Fruit fly (Drosophila melanogaster) whole organism, pupa: ENCODE measurements around the gene CG43618.
"Not testable (repeated sequence)": the region's sequence is repeated elsewhere in the genome, so short reads cannot be mapped to it uniquely, and the experiment has no call there.

Experiments used
- CG10348 ChIP-seq: fragments of 200-800 bp; sonication (Bioruptor generic); IDR thresholded peaks from 2 replicates; pipeline ENCODE4 v1.3.6; 2022; ENCODE audit warnings: missing biosample characterization, missing genetic modification characterization
- CG12605 ChIP-seq: fragments of 200-800 bp; sonication (Bioruptor generic); IDR thresholded peaks from 2 replicates; pipeline ENCODE4 v1.3.6; 2022; ENCODE audit warnings: missing biosample characterization, missing genetic modification characterization
- CG13204 ChIP-seq: fragments of 200-800 bp; sonication (Bioruptor generic); optimal IDR thresholded peaks from 2 replicates; lab custom pipeline; 2018; ENCODE audit warnings: missing biosample characterization, mild to moderate bottlenecking, missing genetic modification characterization, moderate library complexity
- CG14655 ChIP-seq: fragments of 200-800 bp; sonication (Bioruptor generic); optimal IDR thresholded peaks from 3 replicates; lab custom pipeline; 2017; ENCODE audit warnings: mild to moderate bottlenecking, missing biosample characterization, missing genetic modification reagents, missing genetic modification characterization
- CG15710 ChIP-seq: fragments of 200-800 bp; sonication (Bioruptor generic); optimal IDR thresholded peaks from 2 replicates; lab custom pipeline; 2018; ENCODE audit warnings: missing biosample characterization, mild to moderate bottlenecking, missing genetic modification characterization, moderate library complexity
- CG17806 ChIP-seq: fragments of 200-800 bp; sonication (Bioruptor generic); optimal IDR thresholded peaks from 2 replicates; lab custom pipeline; 2018; ENCODE audit warnings: missing biosample characterization, mild to moderate bottlenecking, missing genetic modification characterization, moderate library complexity
- CG32121 ChIP-seq: fragments of 200-800 bp; sonication (Bioruptor generic); IDR thresholded peaks from 2 replicates; pipeline ENCODE4 v1.3.6; 2022; ENCODE audit warnings: missing biosample characterization, missing genetic modification characterization
- CG34367 ChIP-seq: fragments of 200-800 bp; sonication (Bioruptor generic); optimal IDR thresholded peaks from 2 replicates; lab custom pipeline; 2018; ENCODE audit warnings: missing biosample characterization, mild to moderate bottlenecking, missing genetic modification characterization
- CG4496 ChIP-seq: fragments of 200-800 bp; sonication (Bioruptor generic); IDR thresholded peaks from 3 replicates; pipeline ENCODE4 v1.3.6; 2022; ENCODE audit warnings: missing biosample characterization, missing genetic modification characterization
- CG8159 ChIP-seq: fragments of 200-800 bp; sonication (Bioruptor generic); optimal IDR thresholded peaks from 3 replicates; lab custom pipeline; 2018; ENCODE audit warnings: missing biosample characterization, mild to moderate bottlenecking, missing genetic modification characterization, moderate library complexity
- CG8301 ChIP-seq: fragments of 200-800 bp; sonication (Bioruptor generic); optimal IDR thresholded peaks from 2 replicates; lab custom pipeline; 2018; ENCODE audit warnings: missing biosample characterization, mild to moderate bottlenecking, missing genetic modification characterization
- CG9948 ChIP-seq: fragments of 200-800 bp; sonication (Bioruptor generic); optimal IDR thresholded peaks from 2 replicates; lab custom pipeline; 2018; ENCODE audit warnings: missing biosample characterization, mild to moderate bottlenecking, missing genetic modification characterization, moderate library complexity
- D1 ChIP-seq: fragments of 200-800 bp; sonication (Bioruptor generic); optimal IDR thresholded peaks from 2 replicates; lab custom pipeline; 2018; ENCODE audit warnings: missing biosample characterization, mild to moderate bottlenecking, missing genetic modification characterization, moderate library complexity
- EcR ChIP-seq: fragments of 200-800 bp; sonication (Bioruptor generic); optimal IDR thresholded peaks from 3 replicates; lab custom pipeline; 2019; ENCODE audit warnings: missing biosample characterization, missing genetic modification characterization, mild to moderate bottlenecking, moderate library complexity, missing genetic modification reagents
- Ets98B ChIP-seq: fragments of 200-800 bp; sonication (Bioruptor generic); IDR thresholded peaks from 2 replicates; pipeline ENCODE4 v1.3.6; 2022; ENCODE audit warnings: missing biosample characterization, missing genetic modification characterization
- Pif1A ChIP-seq: fragments of 200-800 bp; sonication (Bioruptor generic); optimal IDR thresholded peaks from 3 replicates; lab custom pipeline; 2016; ENCODE audit warnings: missing biosample characterization, missing genetic modification characterization
- Pif1B ChIP-seq: fragments of 200-800 bp; sonication (Bioruptor generic); optimal IDR thresholded peaks from 3 replicates; lab custom pipeline; 2016; ENCODE audit warnings: missing biosample characterization, missing genetic modification characterization
- Snoo ChIP-seq: fragments of 200-800 bp; sonication (Bioruptor generic); optimal IDR thresholded peaks from 3 replicates; lab custom pipeline; 2017; ENCODE audit warnings: missing biosample characterization, mild to moderate bottlenecking, missing genetic modification characterization, inconsistent platforms
- fd96Ca ChIP-seq: fragments of 200-800 bp; sonication (Bioruptor generic); IDR thresholded peaks from 3 replicates; pipeline ENCODE4 v1.3.6; 2022; ENCODE audit warnings: missing biosample characterization, missing genetic modification characterization
- gl ChIP-seq: fragments of 200-800 bp; sonication (Bioruptor generic); optimal IDR thresholded peaks from 2 replicates; lab custom pipeline; 2018; ENCODE audit warnings: missing biosample characterization, mild to moderate bottlenecking, missing genetic modification characterization
- rn ChIP-seq: fragments of 200-800 bp; sonication (Bioruptor generic); IDR thresholded peaks from 2 replicates; pipeline ENCODE4 v1.3.6; 2022; ENCODE audit warnings: missing biosample characterization, missing genetic modification characterization

Gene CG43618

dm6 chr3R:8049373-8049772 is 406 bp downstream of the CG43618 start, which contains the start of gene CG43061:
Gene CG43061 (plus strand): TSS chr3R:8049673.
- TF ChIP-seq gl (tag; lab: Kevin White, UChicago); CG4496 (GFP tag; lab: Robert Waterston, UW); Snoo (tag; lab: Kevin White, UChicago): not testable (repeated sequence)
- TF ChIP-seq, all 21 proteins: peak for 0; not testable (repeated sequence) for 21

- TF ChIP-seq CG4496 (GFP tag; lab: Robert Waterston, UW) (no peak), CG14655 (GFP tag; lab: Kevin White, UChicago) (no peak), EcR (GFP tag; lab: Kevin White, UChicago) (no peak), Snoo (tag; lab: Kevin White, UChicago) (no peak), fd96Ca (GFP tag; lab: Robert Waterston, UW) (no peak), CG13204 (GFP tag; lab: Kevin White, UChicago) (no peak), rn (GFP tag; lab: Robert Waterston, UW) (no peak), CG8159 (tag; lab: Kevin White, UChicago) (no peak), CG10348 (GFP tag; lab: Robert Waterston, UW) (no peak), CG8301 (tag; lab: Kevin White, UChicago) (no peak), gl (tag; lab: Kevin White, UChicago) (no peak), CG17806 (no peak), CG9948 (tag; lab: Kevin White, UChicago) (no peak), CG34367 (tag; lab: Kevin White, UChicago) (no peak), CG12605 (GFP tag; lab: Robert Waterston, UW) (no peak), Ets98B (GFP tag; lab: Robert Waterston, UW) (no peak), Pif1B (GFP tag; lab: Kevin White, UChicago) (no peak), D1 (tag; lab: Kevin White, UChicago) (no peak), Pif1A (no peak)
- TF ChIP-seq, all 21 proteins: peak for 0
These were observed 10.0 kb downstream of the CG43618 start, which contains the start of gene mAChR-B for dm6 chr3R:8058984-8059383. Gene mAChR-B (plus strand): TSS chr3R:8059284.

- TF ChIP-seq CG8301 (tag; lab: Kevin White, UChicago) (peak; percentile 6), Ets98B (GFP tag; lab: Robert Waterston, UW) (no peak), CG10348 (GFP tag; lab: Robert Waterston, UW) (no peak), D1 (tag; lab: Kevin White, UChicago) (no peak), CG15710 (tag; lab: Kevin White, UChicago) (peak; percentile 3), CG4496 (GFP tag; lab: Robert Waterston, UW) (peak; percentile 47; the same call in 2 of the 3 replicates), EcR (GFP tag; lab: Kevin White, UChicago) (no peak), fd96Ca (GFP tag; lab: Robert Waterston, UW) (0 out of 3 replicates have a peak, but pooled peaks have one; percentile 24), Pif1A (peak; percentile 49), rn (GFP tag; lab: Robert Waterston, UW) (no peak), CG12605 (GFP tag; lab: Robert Waterston, UW) (no peak), Snoo (tag; lab: Kevin White, UChicago) (no peak), CG17806 (peak; percentile 13), Pif1B (GFP tag; lab: Kevin White, UChicago) (no peak), CG9948 (tag; lab: Kevin White, UChicago) (peak; percentile 31), CG32121 (GFP tag; lab: Robert Waterston, UW) (no peak), gl (tag; lab: Kevin White, UChicago) (no peak), CG34367 (tag; lab: Kevin White, UChicago) (no peak), CG14655 (GFP tag; lab: Kevin White, UChicago) (peak; percentile 42), CG8159 (tag; lab: Kevin White, UChicago) (peak; percentile 23), CG13204 (GFP tag; lab: Kevin White, UChicago) (no peak)
- TF ChIP-seq, all 21 proteins: peak for 9
These were observed 23.7 kb downstream of the CG43618 start for dm6 chr3R:8072635-8073034.

- TF ChIP-seq gl (tag; lab: Kevin White, UChicago) (no peak), CG13204 (GFP tag; lab: Kevin White, UChicago) (no peak), fd96Ca (GFP tag; lab: Robert Waterston, UW) (no peak), EcR (GFP tag; lab: Kevin White, UChicago) (no peak), CG34367 (tag; lab: Kevin White, UChicago) (no peak), D1 (tag; lab: Kevin White, UChicago) (no peak), Ets98B (GFP tag; lab: Robert Waterston, UW) (no peak), CG15710 (tag; lab: Kevin White, UChicago) (no peak), CG9948 (tag; lab: Kevin White, UChicago) (no peak)
These were observed 38.0 kb downstream of the CG43618 start, which contains the start of gene CG7910 for dm6 chr3R:8086952-8087351. Gene CG7910 (plus strand): TSS chr3R:8087252.

dm6 chr3R:8093824-8094223 is 44.9 kb downstream of the CG43618 start, which contains the start of gene CG7900:
Gene CG7900 (plus strand): TSS chr3R:8094124.
- not testable (repeated sequence) for TF ChIP-seq CG34367 (tag; lab: Kevin White, UChicago); CG8301 (tag; lab: Kevin White, UChicago); CG13204 (GFP tag; lab: Kevin White, UChicago)
